Fruit fly (Drosophila melanogaster) whole organism, prepupa: ENCODE results near the gene CG1503.
A peak's percentile ranks its signal among the peaks of the same experiment; 100 is the strongest.

Source experiments
- Blimp-1 ChIP-seq: fragments of 200-800 bp; sonication (Bioruptor generic); optimal IDR thresholded peaks from 3 replicates; lab custom pipeline; 2017; ENCODE audit warnings: missing biosample characterization, missing genetic modification characterization, mild to moderate bottlenecking, moderate library complexity, missing genetic modification reagents
- CG10631 ChIP-seq: fragments of 200-800 bp; sonication (Bioruptor generic); optimal IDR thresholded peaks from 2 replicates; lab custom pipeline; 2016; ENCODE audit warnings: missing biosample characterization, missing genetic modification characterization
- CG15336 ChIP-seq: fragments of 200-800 bp; sonication (Bioruptor generic); IDR thresholded peaks from 2 replicates; pipeline ENCODE4 v1.3.6; 2022; ENCODE audit warnings: missing biosample characterization, missing genetic modification characterization
- CG16779 ChIP-seq: fragments of 200-800 bp; sonication (Bioruptor generic); optimal IDR thresholded peaks from 3 replicates; lab custom pipeline; 2017; ENCODE audit warnings: missing biosample characterization, mild to moderate bottlenecking, missing genetic modification characterization
- CG3032 ChIP-seq: fragments of 200-800 bp; optimal IDR thresholded peaks from 2 replicates; lab custom pipeline; 2019; ENCODE audit warnings: missing biosample characterization, mild to moderate bottlenecking, missing genetic modification characterization, moderate library complexity
- CG32006 ChIP-seq: fragments of 200-800 bp; sonication (Bioruptor generic); optimal IDR thresholded peaks from 3 replicates; lab custom pipeline; 2017; ENCODE audit warnings: missing biosample characterization, mild to moderate bottlenecking, missing genetic modification characterization
- CG34406 ChIP-seq: fragments of 200-800 bp; sonication (Bioruptor generic); optimal IDR thresholded peaks from 3 replicates; lab custom pipeline; 2016; ENCODE audit warnings: missing biosample characterization, missing genetic modification characterization
- CG3919 ChIP-seq: fragments of 200-800 bp; sonication (Bioruptor generic); optimal IDR thresholded peaks from 3 replicates; lab custom pipeline; 2016; ENCODE audit warnings: missing biosample characterization, missing genetic modification characterization
- CG4318 ChIP-seq: fragments of 200-800 bp; sonication (Bioruptor generic); optimal IDR thresholded peaks from 3 replicates; lab custom pipeline; 2017; ENCODE audit warnings: missing biosample characterization, mild to moderate bottlenecking, missing genetic modification characterization
- CG6163 ChIP-seq: fragments of 200-800 bp; sonication (Bioruptor generic); IDR thresholded peaks from 3 replicates; pipeline ENCODE4 v1.3.6; 2022; ENCODE audit warnings: missing biosample characterization, missing genetic modification characterization
- CG6276 ChIP-seq: fragments of 200-800 bp; sonication (Bioruptor generic); optimal IDR thresholded peaks from 2 replicates; lab custom pipeline; 2017; ENCODE audit warnings: missing biosample characterization, mild to moderate bottlenecking, missing genetic modification characterization
- CG6792 ChIP-seq: fragments of 200-800 bp; sonication (Bioruptor generic); optimal IDR thresholded peaks from 3 replicates; lab custom pipeline; 2016; ENCODE audit warnings: missing biosample characterization, missing genetic modification characterization
- CG6808 ChIP-seq: fragments of 200-800 bp; sonication (Bioruptor generic); optimal IDR thresholded peaks from 3 replicates; lab custom pipeline; 2017; ENCODE audit warnings: missing biosample characterization, missing genetic modification characterization, mild to moderate bottlenecking, moderate library complexity, missing genetic modification reagents
- CG6854 ChIP-seq: fragments of 200-800 bp; sonication (Bioruptor generic); optimal IDR thresholded peaks from 2 replicates; lab custom pipeline; 2017; ENCODE audit warnings: missing biosample characterization, mild to moderate bottlenecking, missing genetic modification characterization
- CG7368 ChIP-seq: fragments of 200-800 bp; sonication (Bioruptor generic); optimal IDR thresholded peaks from 3 replicates; lab custom pipeline; 2016; ENCODE audit warnings: missing biosample characterization, missing genetic modification characterization
- CG8119 ChIP-seq: fragments of 200-800 bp; sonication (Bioruptor generic); IDR thresholded peaks from 3 replicates; pipeline ENCODE4 v1.3.6; 2022; ENCODE audit warnings: missing biosample characterization, missing genetic modification characterization
- CG8319 ChIP-seq: fragments of 200-800 bp; sonication (Bioruptor generic); optimal IDR thresholded peaks from 3 replicates; lab custom pipeline; 2016; ENCODE audit warnings: missing biosample characterization, missing genetic modification characterization
- CG9139 ChIP-seq: fragments of 200-800 bp; sonication (Bioruptor generic); optimal IDR thresholded peaks from 3 replicates; lab custom pipeline; 2017; ENCODE audit warnings: missing biosample characterization, mild to moderate bottlenecking, missing genetic modification characterization
- Eip75B ChIP-seq: fragments of 200-800 bp; sonication (Bioruptor generic); optimal IDR thresholded peaks from 3 replicates; lab custom pipeline; 2016; ENCODE audit warnings: missing biosample characterization, missing genetic modification characterization
- Eip78C ChIP-seq: fragments of 200-800 bp; sonication (Bioruptor generic); peaks from one replicate; lab custom pipeline; 2016; ENCODE audit warnings: missing biosample characterization, missing genetic modification characterization
- Eip93F ChIP-seq: fragments of 200-800 bp; sonication (Bioruptor generic); optimal IDR thresholded peaks from 2 replicates; lab custom pipeline; 2016; ENCODE audit warnings: missing biosample characterization, mild to moderate bottlenecking, missing genetic modification characterization
- Ets21C ChIP-seq: fragments of 200-800 bp; sonication (Bioruptor generic); optimal IDR thresholded peaks from 3 replicates; lab custom pipeline; 2016; ENCODE audit warnings: missing biosample characterization, missing genetic modification characterization
- Ets96B ChIP-seq: fragments of 200-800 bp; optimal IDR thresholded peaks from 2 replicates; lab custom pipeline; 2019; ENCODE audit warnings: missing biosample characterization, mild to moderate bottlenecking, missing genetic modification characterization, moderate library complexity
- Gug ChIP-seq: fragments of 200-800 bp; sonication (Bioruptor generic); IDR thresholded peaks from 2 replicates; pipeline ENCODE4 v1.3.6; 2022; ENCODE audit warnings: missing biosample characterization, missing genetic modification characterization
- Hr38 ChIP-seq: sonication (Bioruptor generic); optimal IDR thresholded peaks from 2 replicates; lab custom pipeline; 2016; ENCODE audit warnings: missing biosample characterization, missing genetic modification characterization
- Hr4 ChIP-seq: fragments of 200-800 bp; sonication (Bioruptor generic); optimal IDR thresholded peaks from 3 replicates; lab custom pipeline; 2016; ENCODE audit warnings: missing biosample characterization, missing genetic modification characterization
- Lpt ChIP-seq: fragments of 200-800 bp; sonication (Bioruptor generic); optimal IDR thresholded peaks from 3 replicates; lab custom pipeline; 2016; ENCODE audit warnings: missing biosample characterization, missing genetic modification characterization
- Met ChIP-seq: fragments of 200-800 bp; sonication (Bioruptor generic); optimal IDR thresholded peaks from 3 replicates; lab custom pipeline; 2016; ENCODE audit warnings: missing biosample characterization, missing genetic modification characterization
- OdsH ChIP-seq: fragments of 200-800 bp; sonication (Bioruptor generic); optimal IDR thresholded peaks from 3 replicates; lab custom pipeline; 2016; ENCODE audit warnings: missing biosample characterization, missing genetic modification characterization
- Smox ChIP-seq: fragments of 200-800 bp; sonication (Bioruptor generic); optimal IDR thresholded peaks from 3 replicates; lab custom pipeline; 2016; ENCODE audit warnings: missing biosample characterization, missing genetic modification characterization
- Sox102F ChIP-seq: fragments of 200-800 bp; sonication (Bioruptor generic); optimal IDR thresholded peaks from 2 replicates; lab custom pipeline; 2016; ENCODE audit warnings: missing biosample characterization, mild to moderate bottlenecking, missing genetic modification characterization
- Sox14 ChIP-seq: fragments of 200-800 bp; sonication (Bioruptor generic); optimal IDR thresholded peaks from 3 replicates; lab custom pipeline; 2016; ENCODE audit warnings: missing biosample characterization, missing genetic modification characterization
- Sox15 ChIP-seq: fragments of 200-800 bp; sonication (Bioruptor generic); optimal IDR thresholded peaks from 3 replicates; lab custom pipeline; 2016; ENCODE audit warnings: missing biosample characterization, missing genetic modification characterization
- achi ChIP-seq: fragments of 200-800 bp; sonication (Bioruptor generic); optimal IDR thresholded peaks from 3 replicates; lab custom pipeline; 2016; ENCODE audit warnings: missing biosample characterization, missing genetic modification characterization
- cyc ChIP-seq: fragments of 200-800 bp; sonication (Bioruptor generic); optimal IDR thresholded peaks from 3 replicates; lab custom pipeline; 2016; ENCODE audit warnings: missing biosample characterization, missing genetic modification characterization
- dac ChIP-seq: fragments of 200-800 bp; sonication (Bioruptor generic); optimal IDR thresholded peaks from 2 replicates; lab custom pipeline; 2017; ENCODE audit warnings: missing biosample characterization, mild to moderate bottlenecking, missing genetic modification characterization
- dsx ChIP-seq: fragments of 200-800 bp; optimal IDR thresholded peaks from 3 replicates; lab custom pipeline; 2019; ENCODE audit warnings: missing biosample characterization, mild to moderate bottlenecking, missing genetic modification characterization, moderate library complexity; ENCODE audit not compliant: poor library complexity, severe bottlenecking
- esn ChIP-seq: fragments of 200-800 bp; sonication (Bioruptor generic); optimal IDR thresholded peaks from 2 replicates; lab custom pipeline; 2016; ENCODE audit warnings: missing biosample characterization, mild to moderate bottlenecking, missing genetic modification characterization, moderate library complexity
- fd59A ChIP-seq: fragments of 200-800 bp; sonication (Bioruptor generic); optimal IDR thresholded peaks from 2 replicates; lab custom pipeline; 2017; ENCODE audit warnings: missing biosample characterization, mild to moderate bottlenecking, missing genetic modification characterization, missing genetic modification reagents
- fd85E ChIP-seq: fragments of 200-800 bp; sonication (Bioruptor generic); optimal IDR thresholded peaks from 3 replicates; lab custom pipeline; 2016; ENCODE audit warnings: missing biosample characterization, missing genetic modification characterization
- fkh ChIP-seq: fragments of 200-800 bp; sonication (Bioruptor generic); optimal IDR thresholded peaks from 3 replicates; lab custom pipeline; 2017; ENCODE audit warnings: missing biosample characterization, mild to moderate bottlenecking, missing genetic modification characterization, moderate library complexity
- lz ChIP-seq: fragments of 200-800 bp; sonication (Bioruptor generic); optimal IDR thresholded peaks from 3 replicates; lab custom pipeline; 2016; ENCODE audit warnings: missing biosample characterization, missing genetic modification characterization
- net ChIP-seq: fragments of 200-800 bp; sonication (Bioruptor generic); optimal IDR thresholded peaks from 3 replicates; lab custom pipeline; 2016; ENCODE audit warnings: missing biosample characterization, missing genetic modification characterization
- pdm3 ChIP-seq: fragments of 200-800 bp; sonication (Bioruptor generic); optimal IDR thresholded peaks from 3 replicates; lab custom pipeline; 2016; ENCODE audit warnings: missing biosample characterization, missing genetic modification characterization
- salr ChIP-seq, 2 experiments: fragments of 200-800 bp; sonication (Bioruptor generic); optimal IDR thresholded peaks; 3 replicates each; lab custom pipeline; 2016 to 2018; ENCODE audit warnings: missing biosample characterization in 2 of 2, missing genetic modification characterization in 2 of 2, mild to moderate bottlenecking in 1 of 2
- spab ChIP-seq: fragments of 200-800 bp; sonication (Bioruptor generic); optimal IDR thresholded peaks from 2 replicates; lab custom pipeline; 2017; ENCODE audit warnings: missing biosample characterization, mild to moderate bottlenecking, missing genetic modification characterization, missing genetic modification reagents
- ss ChIP-seq, 2 experiments: fragments of 200-800 bp; sonication (Bioruptor generic); optimal IDR thresholded peaks; 2 replicates in 1 of 2; 3 replicates in 1 of 2; lab custom pipeline; 2017 to 2018; ENCODE audit warnings: mild to moderate bottlenecking in 2 of 2, missing biosample characterization in 2 of 2, missing genetic modification characterization in 2 of 2, moderate library complexity in 1 of 2

The CG1503 gene

dm6 chrX:21083246-21083645, 22.9 kb downstream of the CG1503 start:
- TF ChIP-seq Lpt (no peak), CG6276 (GFP tag; lab: Kevin White, UChicago) (no peak), Blimp-1 (GFP tag; lab: Kevin White, UChicago) (no peak), CG32006 (no peak), CG34406 (GFP tag; lab: Kevin White, UChicago) (no peak), Sox102F (GFP tag; lab: Kevin White, UChicago) (no peak), net (GFP tag; lab: Kevin White, UChicago) (no peak), Gug (GFP tag; lab: Robert Waterston, UW) (no peak), esn (GFP tag; lab: Kevin White, UChicago) (no peak), fd59A (GFP tag; lab: Kevin White, UChicago) (no peak), Ets21C (GFP tag; lab: Kevin White, UChicago) (no peak), CG10631 (no peak), Eip93F (GFP tag; lab: Kevin White, UChicago) (no peak), spab (GFP tag; lab: Kevin White, UChicago) (no peak), Eip78C (GFP tag; lab: Kevin White, UChicago) (no peak), CG8119 (GFP tag; lab: Robert Waterston, UW) (no peak), Smox (no peak)

- TF ChIP-seq cyc (GFP tag; lab: Kevin White, UChicago) (no peak), CG34406 (GFP tag; lab: Kevin White, UChicago) (no peak), CG6854 (GFP tag; lab: Kevin White, UChicago) (no peak), CG4318 (GFP tag; lab: Kevin White, UChicago) (no peak), Eip93F (GFP tag; lab: Kevin White, UChicago) (no peak), CG6163 (no peak), CG6808 (no peak)
- TF ChIP-seq, all 60 proteins: peak for 0
Observed at dm6 chrX:21080335-21080734, 25.8 kb downstream of the CG1503 start.

- TF ChIP-seq fd85E (GFP tag; lab: Kevin White, UChicago) = no peak
- peak; percentile 66 for TF ChIP-seq dac (GFP tag; lab: Kevin White, UChicago)
- peak; percentile 66 for TF ChIP-seq CG3919 (GFP tag; lab: Kevin White, UChicago)
- peak; percentile 11 to 26 for TF ChIP-seq salr (GFP tag; optimal IDR thresholded peaks at IDR 0.05; lab: Kevin White, UChicago)
- TF ChIP-seq CG9139 (GFP tag; lab: Kevin White, UChicago) = no peak
- TF ChIP-seq net (GFP tag; lab: Kevin White, UChicago) = peak; percentile 78
- peak; percentile 65 for TF ChIP-seq lz (GFP tag; lab: Kevin White, UChicago)
- peak; percentile 33 for TF ChIP-seq CG3032 (tag; lab: Kevin White, UChicago)
- TF ChIP-seq CG6792 = peak; percentile 59
- peak; percentile 24 for TF ChIP-seq Sox15 (GFP tag; lab: Kevin White, UChicago)
- peak; percentile 74 for TF ChIP-seq OdsH (GFP tag; lab: Kevin White, UChicago)
- peak; percentile 78 for TF ChIP-seq Met (GFP tag; lab: Kevin White, UChicago)
- TF ChIP-seq Eip75B (GFP tag; lab: Kevin White, UChicago) = peak; percentile 58
- TF ChIP-seq Sox102F (GFP tag; lab: Kevin White, UChicago) = peak; percentile 72
- peak; percentile 83 for TF ChIP-seq CG15336
- TF ChIP-seq Hr4 = peak; percentile 73
- TF ChIP-seq fd59A (GFP tag; lab: Kevin White, UChicago) = peak; percentile 11
- peak; percentile 63 for TF ChIP-seq Ets21C (GFP tag; lab: Kevin White, UChicago)
- TF ChIP-seq CG7368 (GFP tag; lab: Kevin White, UChicago) = peak; percentile 29
- peak; percentile 5 for TF ChIP-seq CG6808
- peak; percentile 73 for TF ChIP-seq Sox14
- peak; percentile 67 for TF ChIP-seq Smox
- TF ChIP-seq Ets96B (tag; lab: Kevin White, UChicago) = peak; percentile 47
- peak; percentile 47 for TF ChIP-seq dsx
- TF ChIP-seq CG8319 (GFP tag; lab: Kevin White, UChicago) = peak; percentile 3
- TF ChIP-seq CG8119 (GFP tag; lab: Robert Waterston, UW) = peak; percentile 78
- TF ChIP-seq Eip78C (GFP tag; lab: Kevin White, UChicago) = peak; percentile 89
- no peak for TF ChIP-seq CG16779
- peak; percentile 79 for TF ChIP-seq CG32006
- no peak for TF ChIP-seq Blimp-1 (GFP tag; lab: Kevin White, UChicago)
- TF ChIP-seq Hr38 (GFP tag; lab: Kevin White, UChicago) = no peak
- peak; percentile 68 for TF ChIP-seq pdm3 (GFP tag; lab: Kevin White, UChicago)
- TF ChIP-seq achi (GFP tag; lab: Kevin White, UChicago) = peak; percentile 66
- TF ChIP-seq cyc (GFP tag; lab: Kevin White, UChicago) = peak; percentile 60
- TF ChIP-seq ss (GFP tag; optimal IDR thresholded peaks at IDR 0.05; lab: Kevin White, UChicago) = peak in 1 of 2 experiments; percentile 29
- TF ChIP-seq fkh (GFP tag; lab: Kevin White, UChicago) = peak; percentile 52
Observed at dm6 chrX:21074329-21074708, 31.9 kb downstream of the CG1503 start.
